Worm (Caenorhabditis elegans): ENCODE measurements around the gene F17C11.26.
A peak's percentile ranks its signal among the peaks of the same experiment; 100 is the strongest.

Gene F17C11.26

ce11 chrV:10894601-10895000 lies 46.6 kb upstream of the F17C11.26 start, which contains the start of the genes F32D8.14 and F32D8.5 (continued):
- TF ChIP-seq sox-4 (tag; optimal IDR thresholded peaks at IDR 0.05) = peak; percentile 85
- peak; percentile 85 to 88 for TF ChIP-seq lin-35 (GFP tag; optimal IDR thresholded peaks at IDR 0.05)
- peak; percentile 68 for TF ChIP-seq blmp-1 (tag; optimal IDR thresholded peaks at IDR 0.05)
- TF ChIP-seq nhr-71 (tag; optimal IDR thresholded peaks at IDR 0.05) = peak; percentile 94
- TF ChIP-seq zag-1 (tag; optimal IDR thresholded peaks at IDR 0.05) = no peak
- no peak for TF ChIP-seq pag-3 (tag; optimal IDR thresholded peaks at IDR 0.05; ENCODE audit: borderline replicate concordance, insufficient read depth)
- TF ChIP-seq unc-62 (GFP tag; optimal IDR thresholded peaks at IDR 0.05) = no peak
- no peak for TF ChIP-seq lin-39 (tag; optimal IDR thresholded peaks at IDR 0.05)
- peak; percentile 84 for TF ChIP-seq unc-86 (tag; optimal IDR thresholded peaks at IDR 0.05)
- TF ChIP-seq swsn-7 (tag; optimal IDR thresholded peaks at IDR 0.05) = peak; percentile 91
- TF ChIP-seq grh-1 (GFP tag; IDR thresholded peaks at IDR 0.05) = peak; percentile 16; the same call in 1 of the 2 replicates
- peak; percentile 96 for TF ChIP-seq lir-3 (tag; optimal IDR thresholded peaks at IDR 0.05; ENCODE audit: poor library complexity)
- peak; percentile 61 for TF ChIP-seq vab-15 (tag; optimal IDR thresholded peaks at IDR 0.05)
- TF ChIP-seq alr-1 (tag; optimal IDR thresholded peaks at IDR 0.05; ENCODE audit: borderline replicate concordance) = no peak
- TF ChIP-seq C04F5.9 (tag; optimal IDR thresholded peaks at IDR 0.05) = peak; percentile 65
- TF ChIP-seq ets-5 (GFP tag; IDR thresholded peaks at IDR 0.05) = no peak
- TF ChIP-seq lsy-2 (tag; optimal IDR thresholded peaks at IDR 0.05) = peak; percentile 87 to 89
- peak; percentile 98 for TF ChIP-seq rnt-1 (tag; optimal IDR thresholded peaks at IDR 0.05)
- TF ChIP-seq pax-3 (tag; optimal IDR thresholded peaks at IDR 0.05) = peak; percentile 79
- TF ChIP-seq lin-14 (GFP tag; optimal IDR thresholded peaks at IDR 0.05) = peak; percentile 93
- TF ChIP-seq ceh-63 (GFP tag; optimal IDR thresholded peaks at IDR 0.05) = no peak
- peak; percentile 33; the same call in 1 of the 2 replicates for TF ChIP-seq unc-98 (GFP tag; IDR thresholded peaks at IDR 0.05)
- TF ChIP-seq elt-2 (tag; optimal IDR thresholded peaks at IDR 0.05) = peak; percentile 53
- peak; percentile 4 for TF ChIP-seq aly-2 (tag; optimal IDR thresholded peaks at IDR 0.05)
- TF ChIP-seq unc-130 (tag; optimal IDR thresholded peaks at IDR 0.05) = peak; percentile 93
- peak; percentile 56 to 84 (median 76) for TF ChIP-seq ceh-82 (tag; optimal IDR thresholded peaks at IDR 0.05)
- TF ChIP-seq nhr-76 (tag; optimal IDR thresholded peaks at IDR 0.05) = no peak
- peak; percentile 9 for TF ChIP-seq hlh-4 (tag; optimal IDR thresholded peaks at IDR 0.05)
- peak; percentile 9 for TF ChIP-seq zip-4 (GFP tag; optimal IDR thresholded peaks at IDR 0.05)
- TF ChIP-seq ceh-90 (tag; optimal IDR thresholded peaks at IDR 0.05) = peak; percentile 88
- no peak for TF ChIP-seq egl-27 (tag; optimal IDR thresholded peaks at IDR 0.05)
- TF ChIP-seq skn-1 (tag; optimal IDR thresholded peaks at IDR 0.05) = peak; percentile 79
- no peak for TF ChIP-seq F16B12.6 (tag; optimal IDR thresholded peaks at IDR 0.05)
- TF ChIP-seq nhr-84 (tag; optimal IDR thresholded peaks at IDR 0.05) = no peak
- peak; percentile 27 for TF ChIP-seq nhr-237 (tag; optimal IDR thresholded peaks at IDR 0.05)
- TF ChIP-seq xbp-1 (tag; optimal IDR thresholded peaks at IDR 0.05) = peak; percentile 88
- peak; percentile 90 for TF ChIP-seq tbx-2 (tag; optimal IDR thresholded peaks at IDR 0.05)
- TF ChIP-seq snu-23 (GFP tag; optimal IDR thresholded peaks at IDR 0.05) = peak; percentile 93
- TF ChIP-seq hpl-2 (GFP tag; optimal IDR thresholded peaks at IDR 0.05) = no peak
- no peak for TF ChIP-seq nhr-11 (tag; optimal IDR thresholded peaks at IDR 0.05)

DNA sequence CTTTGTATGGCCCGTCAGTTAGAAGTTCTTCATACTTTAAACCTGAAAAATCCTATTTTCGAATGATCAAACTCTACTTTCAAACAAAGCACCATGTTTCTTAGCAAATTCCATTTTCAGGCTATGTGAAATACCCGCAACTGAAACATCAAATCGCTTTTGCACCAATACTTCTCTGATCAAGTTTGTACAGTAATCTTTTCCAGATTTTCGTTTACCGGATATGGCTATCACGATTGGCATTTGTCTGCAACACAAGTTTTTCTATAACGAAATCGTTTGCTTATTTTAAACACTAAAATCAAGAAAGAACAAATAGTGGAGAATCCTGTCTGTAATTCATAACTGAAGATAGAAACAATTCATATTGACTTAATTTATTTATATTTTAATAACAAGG lies 45.0 kb upstream of the F17C11.26 start, which contains the start of gene F32D8.13:
F32D8.13 (minus strand) TSS at position 249 of the 400 bp plus-strand sequence.
- TF ChIP-seq nhr-237 (tag; optimal IDR thresholded peaks at IDR 0.05) = no peak
- no peak for TF ChIP-seq mdl-1 (tag; optimal IDR thresholded peaks at IDR 0.05)
- TF ChIP-seq pag-3 (tag; optimal IDR thresholded peaks at IDR 0.05; ENCODE audit: borderline replicate concordance, insufficient read depth) = no peak
- TF ChIP-seq sup-37 (GFP tag; optimal IDR thresholded peaks at IDR 0.05) = no peak
- TF ChIP-seq nhr-19 (GFP tag; conservative IDR thresholded peaks at IDR 0.05) = no peak
- no peak for TF ChIP-seq swsn-7 (tag; optimal IDR thresholded peaks at IDR 0.05)
- peak; percentile 33 for TF ChIP-seq nhr-90 (tag; optimal IDR thresholded peaks at IDR 0.05; ENCODE audit: poor library complexity)
- no peak for TF ChIP-seq alr-1 (tag; optimal IDR thresholded peaks at IDR 0.05; ENCODE audit: borderline replicate concordance)
- TF ChIP-seq nhr-71 (tag; optimal IDR thresholded peaks at IDR 0.05) = peak; percentile 40
- TF ChIP-seq elt-2 (tag; optimal IDR thresholded peaks at IDR 0.05) = peak; percentile 14
- TF ChIP-seq pqm-1 (tag; optimal IDR thresholded peaks at IDR 0.05) = no peak
- no peak for TF ChIP-seq efl-3 (GFP tag; optimal IDR thresholded peaks at IDR 0.05)
- no peak for TF ChIP-seq ets-5 (GFP tag; IDR thresholded peaks at IDR 0.05)
- TF ChIP-seq lsy-2 (tag; optimal IDR thresholded peaks at IDR 0.05) = peak; percentile 12 to 20
